Fruit fly (Drosophila melanogaster) whole organism, pupa: ENCODE results near the gene Naa80.

Experiments
- CG10348 ChIP-seq: fragments of 200-800 bp; sonication (Bioruptor generic); IDR thresholded peaks from 2 replicates; pipeline ENCODE4 v1.3.6; 2022; ENCODE audit warnings: missing biosample characterization, missing genetic modification characterization
- CG12605 ChIP-seq: fragments of 200-800 bp; sonication (Bioruptor generic); IDR thresholded peaks from 2 replicates; pipeline ENCODE4 v1.3.6; 2022; ENCODE audit warnings: missing biosample characterization, missing genetic modification characterization
- CG13204 ChIP-seq: fragments of 200-800 bp; sonication (Bioruptor generic); optimal IDR thresholded peaks from 2 replicates; lab custom pipeline; 2018; ENCODE audit warnings: missing biosample characterization, mild to moderate bottlenecking, missing genetic modification characterization, moderate library complexity
- CG14655 ChIP-seq: fragments of 200-800 bp; sonication (Bioruptor generic); optimal IDR thresholded peaks from 3 replicates; lab custom pipeline; 2017; ENCODE audit warnings: mild to moderate bottlenecking, missing biosample characterization, missing genetic modification reagents, missing genetic modification characterization
- CG15710 ChIP-seq: fragments of 200-800 bp; sonication (Bioruptor generic); optimal IDR thresholded peaks from 2 replicates; lab custom pipeline; 2018; ENCODE audit warnings: missing biosample characterization, mild to moderate bottlenecking, missing genetic modification characterization, moderate library complexity
- CG17806 ChIP-seq: fragments of 200-800 bp; sonication (Bioruptor generic); optimal IDR thresholded peaks from 2 replicates; lab custom pipeline; 2018; ENCODE audit warnings: missing biosample characterization, mild to moderate bottlenecking, missing genetic modification characterization, moderate library complexity
- CG32121 ChIP-seq: fragments of 200-800 bp; sonication (Bioruptor generic); IDR thresholded peaks from 2 replicates; pipeline ENCODE4 v1.3.6; 2022; ENCODE audit warnings: missing biosample characterization, missing genetic modification characterization
- CG34367 ChIP-seq: fragments of 200-800 bp; sonication (Bioruptor generic); optimal IDR thresholded peaks from 2 replicates; lab custom pipeline; 2018; ENCODE audit warnings: missing biosample characterization, mild to moderate bottlenecking, missing genetic modification characterization
- CG4496 ChIP-seq: fragments of 200-800 bp; sonication (Bioruptor generic); IDR thresholded peaks from 3 replicates; pipeline ENCODE4 v1.3.6; 2022; ENCODE audit warnings: missing biosample characterization, missing genetic modification characterization
- CG8159 ChIP-seq: fragments of 200-800 bp; sonication (Bioruptor generic); optimal IDR thresholded peaks from 3 replicates; lab custom pipeline; 2018; ENCODE audit warnings: missing biosample characterization, mild to moderate bottlenecking, missing genetic modification characterization, moderate library complexity
- CG8301 ChIP-seq: fragments of 200-800 bp; sonication (Bioruptor generic); optimal IDR thresholded peaks from 2 replicates; lab custom pipeline; 2018; ENCODE audit warnings: missing biosample characterization, mild to moderate bottlenecking, missing genetic modification characterization
- CG9948 ChIP-seq: fragments of 200-800 bp; sonication (Bioruptor generic); optimal IDR thresholded peaks from 2 replicates; lab custom pipeline; 2018; ENCODE audit warnings: missing biosample characterization, mild to moderate bottlenecking, missing genetic modification characterization, moderate library complexity
- D1 ChIP-seq: fragments of 200-800 bp; sonication (Bioruptor generic); optimal IDR thresholded peaks from 2 replicates; lab custom pipeline; 2018; ENCODE audit warnings: missing biosample characterization, mild to moderate bottlenecking, missing genetic modification characterization, moderate library complexity
- EcR ChIP-seq: fragments of 200-800 bp; sonication (Bioruptor generic); optimal IDR thresholded peaks from 3 replicates; lab custom pipeline; 2019; ENCODE audit warnings: missing biosample characterization, missing genetic modification characterization, mild to moderate bottlenecking, moderate library complexity, missing genetic modification reagents
- Ets98B ChIP-seq: fragments of 200-800 bp; sonication (Bioruptor generic); IDR thresholded peaks from 2 replicates; pipeline ENCODE4 v1.3.6; 2022; ENCODE audit warnings: missing biosample characterization, missing genetic modification characterization
- Pif1A ChIP-seq: fragments of 200-800 bp; sonication (Bioruptor generic); optimal IDR thresholded peaks from 3 replicates; lab custom pipeline; 2016; ENCODE audit warnings: missing biosample characterization, missing genetic modification characterization
- Pif1B ChIP-seq: fragments of 200-800 bp; sonication (Bioruptor generic); optimal IDR thresholded peaks from 3 replicates; lab custom pipeline; 2016; ENCODE audit warnings: missing biosample characterization, missing genetic modification characterization
- Snoo ChIP-seq: fragments of 200-800 bp; sonication (Bioruptor generic); optimal IDR thresholded peaks from 3 replicates; lab custom pipeline; 2017; ENCODE audit warnings: missing biosample characterization, mild to moderate bottlenecking, missing genetic modification characterization, inconsistent platforms
- fd96Ca ChIP-seq: fragments of 200-800 bp; sonication (Bioruptor generic); IDR thresholded peaks from 3 replicates; pipeline ENCODE4 v1.3.6; 2022; ENCODE audit warnings: missing biosample characterization, missing genetic modification characterization
- gl ChIP-seq: fragments of 200-800 bp; sonication (Bioruptor generic); optimal IDR thresholded peaks from 2 replicates; lab custom pipeline; 2018; ENCODE audit warnings: missing biosample characterization, mild to moderate bottlenecking, missing genetic modification characterization
- rn ChIP-seq: fragments of 200-800 bp; sonication (Bioruptor generic); IDR thresholded peaks from 2 replicates; pipeline ENCODE4 v1.3.6; 2022; ENCODE audit warnings: missing biosample characterization, missing genetic modification characterization

The Naa80 gene

dm6 chr3R:9767620-9768592 is at the start of gene Naa80:
Gene Naa80, plus strand, starts transcription at chr3R:9767834.
- TF ChIP-seq rn (GFP tag; lab: Robert Waterston, UW) (peak; percentile 48; the same call in 1 of the 2 replicates), Ets98B (peak; percentile 52), CG9948 (no peak), gl (tag; lab: Kevin White, UChicago) (peak; percentile 62), Snoo (tag; lab: Kevin White, UChicago) (peak; percentile 44), fd96Ca (GFP tag; lab: Robert Waterston, UW) (0 out of 3 replicates have a peak, but pooled peaks have one; percentile 39), CG4496 (GFP tag; lab: Robert Waterston, UW) (peak; percentile 37; the same call in 1 of the 3 replicates), CG15710 (tag; lab: Kevin White, UChicago) (peak; percentile 41), CG17806 (peak; percentile 8), CG8301 (tag; lab: Kevin White, UChicago) (peak; percentile 32), D1 (tag; lab: Kevin White, UChicago) (no peak), CG10348 (no peak), CG32121 (no peak), CG12605 (no peak), EcR (GFP tag; lab: Kevin White, UChicago) (peak; percentile 79), Pif1B (GFP tag; lab: Kevin White, UChicago) (no peak), CG14655 (GFP tag; lab: Kevin White, UChicago) (no peak), CG13204 (no peak), CG8159 (tag; lab: Kevin White, UChicago) (peak; percentile 15), Pif1A (GFP tag; lab: Kevin White, UChicago) (peak; percentile 80), CG34367 (peak; percentile 57)

- TF ChIP-seq rn (GFP tag; lab: Robert Waterston, UW) = no peak
- no peak for TF ChIP-seq CG10348
- TF ChIP-seq CG32121 = no peak
- TF ChIP-seq Pif1B (GFP tag; lab: Kevin White, UChicago) = no peak
- TF ChIP-seq CG17806 = no peak
- TF ChIP-seq CG15710 (tag; lab: Kevin White, UChicago) = no peak
- no peak for TF ChIP-seq Pif1A (GFP tag; lab: Kevin White, UChicago)
- TF ChIP-seq EcR (GFP tag; lab: Kevin White, UChicago) = no peak
- no peak for TF ChIP-seq Ets98B
- TF ChIP-seq D1 (tag; lab: Kevin White, UChicago) = no peak
- TF ChIP-seq CG12605 = no peak
- no peak for TF ChIP-seq fd96Ca (GFP tag; lab: Robert Waterston, UW)
- no peak for TF ChIP-seq CG13204
- TF ChIP-seq gl (tag; lab: Kevin White, UChicago) = no peak
- no peak for TF ChIP-seq CG14655 (GFP tag; lab: Kevin White, UChicago)
- no peak for TF ChIP-seq CG8159 (tag; lab: Kevin White, UChicago)
- TF ChIP-seq CG8301 (tag; lab: Kevin White, UChicago) = no peak
- TF ChIP-seq, all 21 proteins: peak for 0
Measured at dm6 chr3R:9725121-9725956, 42.3 kb upstream of the Naa80 start, which contains the start of gene hyd. Gene hyd, minus strand, starts transcription at chr3R:9725615.

- TF ChIP-seq CG4496 (GFP tag; lab: Robert Waterston, UW) (no peak), CG17806 (no peak), CG12605 (no peak), CG14655 (GFP tag; lab: Kevin White, UChicago) (no peak), Pif1B (GFP tag; lab: Kevin White, UChicago) (no peak), fd96Ca (GFP tag; lab: Robert Waterston, UW) (no peak), EcR (GFP tag; lab: Kevin White, UChicago) (no peak), Ets98B (no peak), rn (GFP tag; lab: Robert Waterston, UW) (no peak), D1 (tag; lab: Kevin White, UChicago) (no peak), CG10348 (no peak), gl (tag; lab: Kevin White, UChicago) (no peak), CG34367 (no peak), CG15710 (tag; lab: Kevin White, UChicago) (no peak)
Measured at dm6 chr3R:9730784-9731183, 36.9 kb upstream of the Naa80 start, which contains the start of gene FoxP. Gene FoxP, minus strand, starts transcription at chr3R:9730872.

DNA sequence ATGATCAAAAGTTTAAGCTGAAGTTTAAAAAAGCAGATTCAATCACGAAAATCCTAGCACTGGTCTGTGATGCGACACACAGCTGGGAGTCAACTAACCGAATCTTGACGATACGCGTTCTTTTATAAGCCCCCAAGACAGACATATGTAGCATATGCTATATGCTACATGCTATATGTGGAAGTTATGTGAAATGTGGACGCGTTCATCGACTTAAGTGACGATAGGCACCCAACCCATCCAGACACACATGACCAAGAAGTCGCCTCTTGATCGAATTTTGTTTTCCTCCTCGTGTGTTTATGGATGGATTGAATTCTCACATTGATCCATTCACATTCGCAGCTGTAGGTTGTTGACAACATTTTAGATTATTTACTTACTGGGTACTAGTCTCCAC is 34.5 kb upstream of the Naa80 start, which contains the start of gene alphaTub85E:
alphaTub85E (minus strand) TSS at position 101 of the 400 bp plus-strand sequence.
- no peak for TF ChIP-seq CG12605
- TF ChIP-seq Pif1A (GFP tag; lab: Kevin White, UChicago) = no peak
- no peak for TF ChIP-seq CG14655 (GFP tag; lab: Kevin White, UChicago)
- TF ChIP-seq EcR (GFP tag; lab: Kevin White, UChicago) = no peak
- no peak for TF ChIP-seq gl (tag; lab: Kevin White, UChicago)
- no peak for TF ChIP-seq CG32121
- no peak for TF ChIP-seq Snoo (tag; lab: Kevin White, UChicago)
- no peak for TF ChIP-seq Pif1B (GFP tag; lab: Kevin White, UChicago)
- no peak for TF ChIP-seq CG8301 (tag; lab: Kevin White, UChicago)

DNA sequence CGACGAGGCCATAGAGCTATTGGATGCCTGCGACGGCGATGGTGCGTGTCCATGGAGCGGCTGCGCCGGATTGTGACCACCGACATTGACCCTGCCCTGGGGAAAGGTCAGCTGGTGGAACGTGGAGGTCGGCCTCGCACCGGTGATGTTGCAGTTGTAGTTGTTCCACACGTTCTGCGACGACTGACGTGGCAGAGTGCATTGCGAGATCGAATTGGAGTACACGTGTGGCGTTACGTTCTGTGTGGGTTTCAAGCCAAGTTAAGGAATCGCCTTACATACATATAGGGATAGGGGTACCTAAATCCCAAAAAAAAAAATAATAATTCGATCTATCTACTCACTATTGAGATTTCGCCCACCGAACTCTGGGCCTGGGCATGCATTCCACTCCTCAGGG is 32.5 kb upstream of the Naa80 start:
- TF ChIP-seq CG15710 (tag; lab: Kevin White, UChicago) = no peak
- no peak for TF ChIP-seq CG13204
- TF ChIP-seq D1 (tag; lab: Kevin White, UChicago) = no peak
- no peak for TF ChIP-seq Pif1A (GFP tag; lab: Kevin White, UChicago)
- no peak for TF ChIP-seq EcR (GFP tag; lab: Kevin White, UChicago)
- no peak for TF ChIP-seq Ets98B
- TF ChIP-seq gl (tag; lab: Kevin White, UChicago) = no peak
- no peak for TF ChIP-seq CG34367
- no peak for TF ChIP-seq CG9948
- TF ChIP-seq Snoo (tag; lab: Kevin White, UChicago) = no peak
- no peak for TF ChIP-seq Pif1B (GFP tag; lab: Kevin White, UChicago)
